Fruit fly (Drosophila melanogaster): ENCODE measurements around the gene mtm.

Gene mtm

DNA sequence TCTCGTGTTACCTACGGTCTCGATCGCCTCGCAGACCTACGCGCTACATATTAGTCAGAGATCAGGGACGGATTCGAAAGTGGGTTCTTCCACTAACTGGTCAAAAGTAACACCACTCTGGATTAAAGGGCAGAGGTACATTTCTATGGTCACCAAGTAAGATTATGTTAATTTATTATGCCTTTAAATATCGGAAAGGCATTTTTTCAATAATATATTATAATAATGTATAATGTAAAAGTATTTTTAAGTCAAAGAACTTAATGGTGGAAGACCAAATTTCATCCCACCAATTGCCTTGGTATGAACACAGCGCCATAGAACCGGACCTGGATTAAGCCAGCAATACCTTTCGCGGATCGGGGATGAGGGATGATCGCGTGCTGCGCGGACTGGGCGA is 14.0 kb downstream of the mtm start (continued):
- TF ChIP-seq dysf (GFP tag; IDR thresholded peaks at IDR 0.05) (0 out of 3 replicates have a peak, but pooled peaks have one; percentile 9), CG9727 (GFP tag; optimal IDR thresholded peaks at IDR 0.05) (peak; percentile 52), Xrp1 (GFP tag; IDR thresholded peaks at IDR 0.05) (peak; percentile 62), Six4 (GFP tag; optimal IDR thresholded peaks at IDR 0.05) (no peak), CG18262 (tag; optimal IDR thresholded peaks at IDR 0.05) (peak; percentile 71), Gug (GFP tag; IDR thresholded peaks at IDR 0.05) (0 out of 4 replicates have a peak, but pooled peaks have one; percentile 36), ftz-f1 (GFP tag; optimal IDR thresholded peaks at IDR 0.05) (no peak), fd96Cb (tag; optimal IDR thresholded peaks at IDR 0.05) (peak; percentile 23), nmo (GFP tag; optimal IDR thresholded peaks at IDR 0.05) (peak; percentile 57), CG17361 (GFP tag; IDR thresholded peaks at IDR 0.05) (peak; percentile 61), CG8359 (GFP tag; optimal IDR thresholded peaks at IDR 0.05; ENCODE audit: borderline replicate concordance) (peak; percentile 6), CG10979 (tag; optimal IDR thresholded peaks at IDR 0.05) (peak; percentile 47), bsh (GFP tag; optimal IDR thresholded peaks at IDR 0.05) (peak; percentile 31 to 34), sisA (GFP tag; IDR thresholded peaks at IDR 0.05) (0 out of 2 replicates have a peak, but pooled peaks have one; percentile 27), CG17829 (tag; optimal IDR thresholded peaks at IDR 0.05) (peak; percentile 40), Ssrp (tag; optimal IDR thresholded peaks at IDR 0.05) (peak; percentile 44), trem (tag; optimal IDR thresholded peaks at IDR 0.05) (peak; percentile 7), CG15696 (tag; optimal IDR thresholded peaks at IDR 0.05) (peak; percentile 65), D (optimal IDR thresholded peaks at IDR 0.05) (no peak), D (GFP tag; optimal IDR thresholded peaks at IDR 0.05) (peak; percentile 10), pho (GFP tag; optimal IDR thresholded peaks at IDR 0.05) (no peak), cas (GFP tag; IDR thresholded peaks at IDR 0.05) (no peak), CG15601 (tag; optimal IDR thresholded peaks at IDR 0.05) (peak; percentile 17), cwo (GFP tag; optimal IDR thresholded peaks at IDR 0.05) (no peak), CG2678 (tag; optimal IDR thresholded peaks at IDR 0.05) (peak; percentile 56), lola (GFP tag; optimal IDR thresholded peaks at IDR 0.05) (peak in 1 of 3 experiments; percentile 58), Lpt (GFP tag; optimal IDR thresholded peaks at IDR 0.05) (no peak), CG6254 (GFP tag; optimal IDR thresholded peaks at IDR 0.05) (peak; percentile 1), CG12155 (GFP tag; optimal IDR thresholded peaks at IDR 0.05) (no peak), CG17359 (tag; optimal IDR thresholded peaks at IDR 0.05) (peak; percentile 18), run (tag; optimal IDR thresholded peaks at IDR 0.05) (no peak), lab (GFP tag; optimal IDR thresholded peaks at IDR 0.05) (peak; percentile 4), D19A (tag; optimal IDR thresholded peaks at IDR 0.05) (peak; percentile 44), CG8944 (GFP tag; optimal IDR thresholded peaks at IDR 0.05) (no peak), Rx (GFP tag; IDR thresholded peaks at IDR 0.05) (no peak), CG31441 (GFP tag; IDR thresholded peaks at IDR 0.05) (peak; percentile 47; the same call in 1 of the 2 replicates), CG6689 (GFP tag; IDR thresholded peaks at IDR 0.05) (0 out of 2 replicates have a peak, but pooled peaks have one; percentile 24), CG7372 (GFP tag; IDR thresholded peaks at IDR 0.05) (no peak), CG14710 (tag; optimal IDR thresholded peaks at IDR 0.05) (peak; percentile 54), CG14965 (GFP tag; optimal IDR thresholded peaks at IDR 0.05; ENCODE audit: borderline replicate concordance) (no peak), CG8281 (tag; optimal IDR thresholded peaks at IDR 0.05) (no peak), CG3726 (GFP tag; IDR thresholded peaks at IDR 0.05) (no peak), prd (optimal IDR thresholded peaks at IDR 0.05) (no peak), prd (GFP tag; IDR thresholded peaks at IDR 0.05) (peak; percentile 30; the same call in 1 of the 3 replicates)

Measured in whole organism, embryonic.